Fruit fly (Drosophila melanogaster) S2 (cell line): ENCODE measurements around the gene Blos4.

Experiments
- CG8478 ChIP-seq: fragments of >200 bp; optimal IDR thresholded peaks from 2 replicates; lab custom pipeline; 2018
- CTCF ChIP-seq, 2 experiments: fragments of >200 bp; optimal IDR thresholded peaks; 2 replicates each; lab custom pipeline; 2018

dm6 chr3L:10898256-10898735, 19.4 kb downstream of the Blos4 start:
- TF ChIP-seq CG8478 (lab: Kevin White, UChicago) (no peak), CTCF (optimal IDR thresholded peaks at IDR 0.05; lab: Kevin White, UChicago) (no peak)
